Fruit fly (Drosophila melanogaster): ENCODE measurements around the gene CG8066.

DNA sequence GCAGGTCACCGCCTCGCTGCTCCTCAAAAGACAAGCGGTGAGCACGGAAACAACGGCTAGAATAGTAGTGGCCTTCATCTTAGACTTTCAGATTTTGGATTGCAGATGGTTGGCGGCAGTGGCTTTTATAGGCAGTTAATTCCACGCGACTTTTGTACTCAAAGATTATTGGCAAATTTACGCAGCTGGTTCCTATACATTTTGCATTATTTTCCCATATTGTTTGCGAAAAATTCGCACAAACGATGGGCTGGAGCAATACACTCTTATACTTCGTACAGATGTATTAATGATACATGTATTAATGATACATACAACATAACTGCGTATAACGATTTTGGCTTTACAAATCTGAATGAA, 4.0 kb downstream of the CG8066 start, which contains the start of gene CG8087:
- TF ChIP-seq CG17806 (tag; optimal IDR thresholded peaks at IDR 0.05), result no peak
- TF ChIP-seq CG13204 (GFP tag; optimal IDR thresholded peaks at IDR 0.05), result no peak
- TF ChIP-seq Pif1A (GFP tag; optimal IDR thresholded peaks at IDR 0.05), result no peak
- TF ChIP-seq CG8159 (tag; optimal IDR thresholded peaks at IDR 0.05), result no peak
- TF ChIP-seq CG32121 (GFP tag; IDR thresholded peaks at IDR 0.05), result no peak
- TF ChIP-seq CG8301 (tag; optimal IDR thresholded peaks at IDR 0.05), result no peak
